Fruit fly (Drosophila melanogaster) whole organism, embryonic: ENCODE results near the gene dmGlut.

Experiments
- CG11093 ChIP-seq: fragments of 200-800 bp; sonication (Bioruptor generic); IDR thresholded peaks from 3 replicates; pipeline ENCODE4 v1.3.6; 2022; ENCODE audit warnings: missing biosample characterization, missing genetic modification characterization
- CG11398 ChIP-seq: fragments of 200-800 bp; sonication (Bioruptor generic); optimal IDR thresholded peaks from 2 replicates; lab custom pipeline; 2016; ENCODE audit warnings: missing biosample characterization, missing genetic modification characterization
- CG11504 ChIP-seq: fragments of 200-800 bp; sonication (Bioruptor generic); optimal IDR thresholded peaks from 3 replicates; lab custom pipeline; 2019; ENCODE audit warnings: missing biosample characterization, mild to moderate bottlenecking, missing genetic modification characterization, moderate library complexity
- CG11696 ChIP-seq: fragments of 200-800 bp; sonication (Bioruptor generic); IDR thresholded peaks from 2 replicates; pipeline ENCODE4 v1.3.6; 2022; ENCODE audit warnings: missing biosample characterization, missing genetic modification characterization
- CG12104 ChIP-seq: fragments of 200-800 bp; sonication (Bioruptor generic); optimal IDR thresholded peaks from 3 replicates; lab custom pipeline; 2016; ENCODE audit warnings: missing biosample characterization, missing genetic modification characterization
- CG12942 ChIP-seq: fragments of 200-800 bp; sonication (Bioruptor generic); optimal IDR thresholded peaks from 3 replicates; lab custom pipeline; 2016; ENCODE audit warnings: missing biosample characterization, missing genetic modification characterization
- CG13123 ChIP-seq: fragments of 200-800 bp; sonication (Bioruptor generic); optimal IDR thresholded peaks from 2 replicates; lab custom pipeline; 2016; ENCODE audit warnings: missing biosample characterization, missing genetic modification characterization
- CG13287 ChIP-seq: fragments of 200-800 bp; sonication (Bioruptor generic); IDR thresholded peaks from 2 replicates; pipeline ENCODE4 v1.3.6; 2022; ENCODE audit warnings: missing biosample characterization, missing genetic modification characterization; ENCODE audit not compliant: partially characterized antibody
- CG13624 ChIP-seq: fragments of 200-800 bp; sonication (Bioruptor generic); optimal IDR thresholded peaks from 2 replicates; lab custom pipeline; 2016; ENCODE audit warnings: missing biosample characterization, missing genetic modification characterization
- CG14441 ChIP-seq: fragments of 200-800 bp; sonication (Bioruptor generic); IDR thresholded peaks from 2 replicates; pipeline ENCODE4 v1.3.6; 2022; ENCODE audit warnings: missing biosample characterization, missing genetic modification characterization
- CG14667 ChIP-seq: fragments of 200-800 bp; sonication (Bioruptor generic); IDR thresholded peaks from 2 replicates; pipeline ENCODE4 v1.3.6; 2022; ENCODE audit warnings: missing biosample characterization, missing genetic modification characterization
- CG15011 ChIP-seq: fragments of 200-800 bp; sonication (Bioruptor generic); optimal IDR thresholded peaks from 3 replicates; lab custom pipeline; 2018; ENCODE audit warnings: missing biosample characterization, mild to moderate bottlenecking, missing genetic modification characterization
- CG15269 ChIP-seq: fragments of 200-800 bp; sonication (Bioruptor generic); optimal IDR thresholded peaks from 2 replicates; lab custom pipeline; 2018; ENCODE audit warnings: missing biosample characterization, mild to moderate bottlenecking, missing genetic modification characterization, moderate library complexity
- CG1792 ChIP-seq: fragments of 200-800 bp; sonication (Bioruptor generic); optimal IDR thresholded peaks from 2 replicates; lab custom pipeline; 2016; ENCODE audit warnings: missing biosample characterization, missing genetic modification characterization
- CG2116 ChIP-seq: fragments of 200-800 bp; sonication (Bioruptor generic); optimal IDR thresholded peaks from 3 replicates; lab custom pipeline; 2018; ENCODE audit warnings: missing biosample characterization, mild to moderate bottlenecking, missing genetic modification characterization
- CG33213 ChIP-seq: fragments of 200-800 bp; sonication (Bioruptor generic); optimal IDR thresholded peaks from 3 replicates; lab custom pipeline; 2016; ENCODE audit warnings: missing biosample characterization, missing genetic modification characterization
- CG3995 ChIP-seq: fragments of 200-800 bp; sonication (Bioruptor generic); optimal IDR thresholded peaks from 3 replicates; lab custom pipeline; 2016; ENCODE audit warnings: missing biosample characterization, missing genetic modification characterization
- CG4328 ChIP-seq: fragments of 200-800 bp; sonication (Bioruptor generic); optimal IDR thresholded peaks from 3 replicates; lab custom pipeline; 2017; ENCODE audit warnings: missing biosample characterization, missing genetic modification reagents, missing genetic modification characterization
- CG5180 ChIP-seq: fragments of 200-800 bp; sonication (Bioruptor generic); optimal IDR thresholded peaks from 3 replicates; lab custom pipeline; 2017; ENCODE audit warnings: missing biosample characterization, missing genetic modification characterization, mild to moderate bottlenecking, moderate library complexity, missing genetic modification reagents
- CG7839 ChIP-seq: fragments of 200-800 bp; sonication (Bioruptor generic); optimal IDR thresholded peaks from 3 replicates; lab custom pipeline; 2018; ENCODE audit warnings: missing biosample characterization, mild to moderate bottlenecking, missing genetic modification characterization, moderate library complexity
- CG7928 ChIP-seq: fragments of 200-800 bp; sonication (Bioruptor generic); optimal IDR thresholded peaks from 2 replicates; lab custom pipeline; 2017; ENCODE audit warnings: missing biosample characterization, mild to moderate bottlenecking, missing genetic modification characterization
- CHES-1-like ChIP-seq: fragments of 200-800 bp; sonication (Bioruptor generic); optimal IDR thresholded peaks from 2 replicates; lab custom pipeline; 2016; ENCODE audit warnings: missing biosample characterization, missing genetic modification characterization
- Dll ChIP-seq: fragments of 200-800 bp; sonication (Bioruptor generic); IDR thresholded peaks from 4 replicates; pipeline ENCODE4 v1.3.6; 2022; ENCODE audit warnings: missing biosample characterization, missing genetic modification characterization; ENCODE audit not compliant: partially characterized antibody
- Dp ChIP-seq: fragments of 200-800 bp; sonication (Bioruptor generic); optimal IDR thresholded peaks from 2 replicates; lab custom pipeline; 2018; ENCODE audit warnings: missing biosample characterization, mild to moderate bottlenecking, missing genetic modification characterization, moderate library complexity
- Dref ChIP-seq: fragments of 200-800 bp; sonication (Bioruptor generic); IDR thresholded peaks from 2 replicates; pipeline ENCODE4 v1.3.6; 2022; ENCODE audit warnings: missing biosample characterization, missing genetic modification characterization
- Hr51 ChIP-seq, 2 experiments: fragments of 200-800 bp; sonication (Bioruptor generic); optimal IDR thresholded peaks; 2 replicates in 1 of 2; 3 replicates in 1 of 2; lab custom pipeline; 2016 to 2018; ENCODE audit warnings: missing biosample characterization in 2 of 2, missing genetic modification characterization in 2 of 2, mild to moderate bottlenecking in 1 of 2, moderate library complexity in 1 of 2
- Hsf ChIP-seq: fragments of 200-800 bp; sonication (Bioruptor generic); optimal IDR thresholded peaks from 3 replicates; lab custom pipeline; 2016; ENCODE audit warnings: missing biosample characterization, missing genetic modification characterization
- NFAT ChIP-seq: fragments of 200-800 bp; sonication (Bioruptor generic); IDR thresholded peaks from 2 replicates; pipeline ENCODE4 v1.3.6; 2022; ENCODE audit warnings: missing biosample characterization, missing genetic modification characterization
- Opbp ChIP-seq: fragments of 200-800 bp; sonication (Bioruptor generic); IDR thresholded peaks from 3 replicates; pipeline ENCODE4 v1.3.6; 2022; ENCODE audit warnings: missing biosample characterization, missing genetic modification characterization; ENCODE audit not compliant: partially characterized antibody
- Rfx ChIP-seq: fragments of 200-800 bp; sonication (Bioruptor generic); IDR thresholded peaks from 2 replicates; pipeline ENCODE4 v1.3.6; 2022; ENCODE audit warnings: missing biosample characterization, missing genetic modification characterization
- Scr ChIP-seq: fragments of 200-800 bp; sonication (Bioruptor generic); IDR thresholded peaks from 2 replicates; pipeline ENCODE4 v1.3.6; 2022; ENCODE audit warnings: missing biosample characterization, missing genetic modification characterization; ENCODE audit not compliant: partially characterized antibody
- Spps ChIP-seq: fragments of 200-800 bp; sonication (Bioruptor generic); optimal IDR thresholded peaks from 2 replicates; lab custom pipeline; 2018; ENCODE audit warnings: missing biosample characterization, mild to moderate bottlenecking, missing genetic modification characterization
- YL-1 ChIP-seq: fragments of 200-800 bp; sonication (Bioruptor generic); optimal IDR thresholded peaks from 3 replicates; lab custom pipeline; 2017; ENCODE audit warnings: missing biosample characterization, mild to moderate bottlenecking, missing genetic modification characterization
- aop ChIP-seq: fragments of 200-800 bp; sonication (Bioruptor generic); IDR thresholded peaks from 2 replicates; pipeline ENCODE4 v1.3.6; 2022; ENCODE audit warnings: missing biosample characterization, missing genetic modification characterization
- ato ChIP-seq: fragments of 200-800 bp; sonication (Bioruptor generic); IDR thresholded peaks from 2 replicates; pipeline ENCODE4 v1.3.6; 2022; ENCODE audit warnings: missing biosample characterization, missing genetic modification characterization; ENCODE audit not compliant: partially characterized antibody
- dmrt99B ChIP-seq: fragments of 200-800 bp; sonication (Bioruptor generic); optimal IDR thresholded peaks from 2 replicates; lab custom pipeline; 2018; ENCODE audit warnings: missing biosample characterization, mild to moderate bottlenecking, missing genetic modification characterization, moderate library complexity
- fd3F ChIP-seq: fragments of 200-800 bp; sonication (Bioruptor generic); optimal IDR thresholded peaks from 2 replicates; lab custom pipeline; 2018; ENCODE audit warnings: missing biosample characterization, mild to moderate bottlenecking, missing genetic modification characterization, moderate library complexity
- hth ChIP-seq: fragments of >200 bp; optimal IDR thresholded peaks from 2 replicates; lab custom pipeline; 2017; ENCODE audit warnings: inconsistent platforms
- jumu ChIP-seq: fragments of 200-800 bp; sonication (Bioruptor generic); optimal IDR thresholded peaks from 3 replicates; lab custom pipeline; 2016; ENCODE audit warnings: missing biosample characterization, missing genetic modification characterization
- lmd ChIP-seq: fragments of 200-800 bp; sonication (Bioruptor generic); IDR thresholded peaks from 2 replicates; pipeline ENCODE4 v1.3.6; 2022; ENCODE audit warnings: missing biosample characterization, missing genetic modification characterization
- phol ChIP-seq: fragments of 200-800 bp; sonication (Bioruptor generic); optimal IDR thresholded peaks from 3 replicates; lab custom pipeline; 2018; ENCODE audit warnings: missing biosample characterization, mild to moderate bottlenecking, missing genetic modification characterization, moderate library complexity
- salm ChIP-seq: fragments of 200-800 bp; sonication (Bioruptor generic); optimal IDR thresholded peaks from 2 replicates; lab custom pipeline; 2018; ENCODE audit warnings: missing biosample characterization, mild to moderate bottlenecking, missing genetic modification characterization
- slou ChIP-seq: fragments of 200-800 bp; sonication (Bioruptor generic); optimal IDR thresholded peaks from 3 replicates; lab custom pipeline; 2016; ENCODE audit warnings: missing biosample characterization, missing genetic modification characterization
- stc ChIP-seq: fragments of 200-800 bp; sonication (Bioruptor generic); IDR thresholded peaks from 2 replicates; pipeline ENCODE4 v1.3.6; 2022; ENCODE audit warnings: missing biosample characterization, missing genetic modification characterization
- tap ChIP-seq: fragments of 200-800 bp; optimal IDR thresholded peaks from 3 replicates; lab custom pipeline; 2019; ENCODE audit warnings: missing biosample characterization, mild to moderate bottlenecking, missing genetic modification characterization, moderate library complexity
- tll ChIP-seq, 2 experiments: fragments of 200-800 bp in 1 of 2; fragments of >200 bp in 1 of 2; sonication (Bioruptor generic) in 1 of 2; optimal IDR thresholded peaks; 2 replicates each; lab custom pipeline; 2017 to 2019; ENCODE audit warnings: missing biosample characterization in 2 of 2, missing genetic modification characterization in 2 of 2, mild to moderate bottlenecking in 1 of 2, moderate library complexity in 1 of 2
- toy ChIP-seq: fragments of 200-800 bp; sonication (Bioruptor generic); IDR thresholded peaks from 2 replicates; pipeline ENCODE4 v1.3.6; 2022; ENCODE audit warnings: missing biosample characterization, missing genetic modification characterization
- ttk ChIP-seq: fragments of 200-800 bp; sonication (Bioruptor generic); IDR thresholded peaks from 2 replicates; pipeline ENCODE4 v2.1.2; 2022; ENCODE audit warnings: missing biosample characterization, missing genetic modification characterization
- vnd ChIP-seq: fragments of 200-800 bp; sonication (Bioruptor generic); IDR thresholded peaks from 3 replicates; pipeline ENCODE4 v1.3.6; 2022; ENCODE audit warnings: missing biosample characterization, missing genetic modification characterization; ENCODE audit not compliant: partially characterized antibody
- z ChIP-seq: fragments of 200-800 bp; sonication (Bioruptor generic); IDR thresholded peaks from 3 replicates; pipeline ENCODE4 v1.3.6; 2022; ENCODE audit warnings: missing biosample characterization, missing genetic modification characterization

Gene dmGlut

dm6 chr2L:12065683-12066386 is 38.6 kb downstream of the dmGlut start (continued):
- TF ChIP-seq toy (GFP tag; lab: Robert Waterston, UW) (no peak), Rfx (no peak), dmrt99B (tag; lab: Kevin White, UChicago) (peak; percentile 67), CG13287 (GFP tag; lab: Robert Waterston, UW) (no peak), ttk (GFP tag; lab: Robert Waterston, UW) (no peak), CG4328 (no peak), lmd (GFP tag; lab: Robert Waterston, UW) (no peak), hth (lab: Kevin White, UChicago) (no peak), fd3F (no peak), YL-1 (GFP tag; lab: Kevin White, UChicago) (no peak), tap (no peak), CG11696 (GFP tag; lab: Robert Waterston, UW) (no peak), CG15011 (GFP tag; lab: Kevin White, UChicago) (no peak), Hsf (no peak), CG3995 (GFP tag; lab: Kevin White, UChicago) (no peak), CG15269 (tag; lab: Kevin White, UChicago) (no peak), slou (no peak), CG5180 (GFP tag; lab: Kevin White, UChicago) (no peak), salm (tag; lab: Kevin White, UChicago) (peak; percentile 4), stc (GFP tag; lab: Robert Waterston, UW) (no peak), z (GFP tag; lab: Robert Waterston, UW) (no peak), vnd (GFP tag; lab: Robert Waterston, UW) (no peak), phol (tag; lab: Kevin White, UChicago) (peak; percentile 68), jumu (GFP tag; lab: Kevin White, UChicago) (no peak), CG14667 (GFP tag; lab: Robert Waterston, UW) (no peak), CG33213 (no peak), CG13624 (no peak), CG11093 (GFP tag; lab: Robert Waterston, UW) (no peak), Opbp (GFP tag; lab: Robert Waterston, UW) (no peak), Dp (GFP tag; lab: Kevin White, UChicago) (no peak), Dref (GFP tag; lab: Robert Waterston, UW) (no peak), CG11398 (GFP tag; lab: Kevin White, UChicago) (no peak), CG11504 (no peak), CG12104 (GFP tag; lab: Kevin White, UChicago) (no peak), Hr51 (GFP tag; optimal IDR thresholded peaks at IDR 0.05; lab: Kevin White, UChicago) (no peak), CG13123 (no peak), CG7928 (no peak), NFAT (GFP tag; lab: Robert Waterston, UW) (no peak), tll (GFP tag; optimal IDR thresholded peaks at IDR 0.05; lab: Kevin White, UChicago) (no peak), aop (no peak), CHES-1-like (GFP tag; lab: Kevin White, UChicago) (no peak), CG2116 (GFP tag; lab: Kevin White, UChicago) (no peak), CG1792 (GFP tag; lab: Kevin White, UChicago) (no peak), CG14441 (no peak), Spps (peak; percentile 46), ato (GFP tag; lab: Robert Waterston, UW) (no peak), CG7839 (tag; lab: Kevin White, UChicago) (peak; percentile 52), Dll (GFP tag; lab: Robert Waterston, UW) (no peak), CG12942 (GFP tag; lab: Kevin White, UChicago) (no peak), Scr (GFP tag; lab: Robert Waterston, UW) (no peak)
